Worm (Caenorhabditis elegans) whole organism, late embryonic: ENCODE data around the gene idpp-5.

Source experiments
- lin-11 ChIP-seq: fragments of 200-800 bp; sonication (Bioruptor generic); optimal IDR thresholded peaks from 2 replicates; lab custom pipeline; 2018; ENCODE audit warnings: mild to moderate bottlenecking, missing genetic modification characterization, missing compliant biosample characterization
- rnt-1 ChIP-seq: sonication (generic microtip); optimal IDR thresholded peaks from 2 replicates; lab custom pipeline; 2016; ENCODE audit warnings: missing genetic modification characterization, missing compliant biosample characterization
- sox-4 ChIP-seq: sonication (generic microtip); optimal IDR thresholded peaks from 2 replicates; lab custom pipeline; 2017; ENCODE audit warnings: mild to moderate bottlenecking, missing genetic modification characterization, inconsistent platforms, missing compliant biosample characterization

DNA sequence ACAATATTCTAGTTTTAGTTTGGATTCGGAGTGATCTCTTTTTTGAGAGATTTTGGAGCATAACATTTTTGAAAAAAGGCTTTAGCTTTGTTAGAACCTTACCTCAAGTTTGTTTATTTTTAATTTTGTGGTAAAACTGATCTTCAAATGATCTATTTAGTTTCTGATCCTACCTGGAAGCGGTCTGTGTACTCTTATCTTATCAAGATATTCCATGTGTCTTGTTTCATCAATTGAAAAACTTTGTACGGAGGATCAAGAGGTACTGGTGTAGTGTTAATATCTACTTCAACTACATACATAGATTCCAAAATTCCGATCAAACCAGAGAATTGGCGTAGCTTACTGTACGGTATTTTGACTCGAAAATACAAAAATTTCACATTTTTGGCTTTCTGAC, 36.9 kb downstream of the idpp-5 start:
- TF ChIP-seq rnt-1 (tag; lab: Kevin White, UChicago): no peak
- TF ChIP-seq sox-4 (tag; lab: Kevin White, UChicago): no peak
- no peak for TF ChIP-seq lin-11 (tag; lab: Kevin White, UChicago)
